Fruit fly (Drosophila melanogaster): Measurements from ENCODE around the gene CG33643.

Gene CG33643

dm6 chr2L:13528742-13529141 is 2.1 kb upstream of the CG33643 start, which contains the start of gene CG33641:
TSS of gene CG33641 (plus strand) at chr2L:13529042.
- TF ChIP-seq noc (tag; optimal IDR thresholded peaks at IDR 0.05), result no peak

dm6 chr2L:13529675-13530074 is 1.2 kb upstream of the CG33643 start, which contains the start of gene CG33642:
TSS of gene CG33642 (plus strand) at chr2L:13529975.
- TF ChIP-seq noc (tag; optimal IDR thresholded peaks at IDR 0.05), result no peak

dm6 chr2L:13531785-13532184 is 911 bp downstream of the CG33643 start, which contains the start of gene CG33644:
TSS of gene CG33644 (plus strand) at chr2L:13532085.
- TF ChIP-seq noc (tag; optimal IDR thresholded peaks at IDR 0.05), result no peak

- TF ChIP-seq noc (tag; optimal IDR thresholded peaks at IDR 0.05), result no peak
These were observed 1.6 kb downstream of the CG33643 start, which contains the start of gene CG33645 for dm6 chr2L:13532524-13532923. TSS of gene CG33645 (plus strand) at chr2L:13532824.

- TF ChIP-seq noc (tag; optimal IDR thresholded peaks at IDR 0.05), result no peak
These were observed 4.8 kb downstream of the CG33643 start, which contains the start of gene CG15638 for dm6 chr2L:13535678-13536077. TSS of gene CG15638 (minus strand) at chr2L:13535778.

- no peak for TF ChIP-seq noc (tag; optimal IDR thresholded peaks at IDR 0.05)
These were observed 9.8 kb downstream of the CG33643 start, which contains the start of gene CG16852 for dm6 chr2L:13540704-13541103. TSS of gene CG16852 (plus strand) at chr2L:13540751.

dm6 chr2L:13541968-13542367 is 11.1 kb downstream of the CG33643 start, which contains the start of gene CG16853:
TSS of gene CG16853 (plus strand) at chr2L:13542268.
- no peak for TF ChIP-seq noc (tag; optimal IDR thresholded peaks at IDR 0.05)

- no peak for TF ChIP-seq noc (tag; optimal IDR thresholded peaks at IDR 0.05)
These were observed 11.6 kb downstream of the CG33643 start, which contains the start of gene CG9263 for dm6 chr2L:13542476-13542875. TSS of gene CG9263 (minus strand) at chr2L:13542576.

dm6 chr2L:13545678-13546077 is 14.8 kb downstream of the CG33643 start:
- no peak for TF ChIP-seq noc (tag; optimal IDR thresholded peaks at IDR 0.05)

dm6 chr2L:13547738-13548726 is 17.2 kb downstream of the CG33643 start:
- no peak for TF ChIP-seq noc (tag; optimal IDR thresholded peaks at IDR 0.05)

- no peak for TF ChIP-seq noc (tag; optimal IDR thresholded peaks at IDR 0.05)
These were observed 18.2 kb downstream of the CG33643 start, which contains the start of gene B4 for dm6 chr2L:13548786-13549780. TSS of gene B4 (minus strand) at chr2L:13549328.

- TF ChIP-seq noc (tag; optimal IDR thresholded peaks at IDR 0.05), result no peak
These were observed 19.1 kb downstream of the CG33643 start, which contains the start of gene kuz for dm6 chr2L:13549973-13550458. TSS of gene kuz (plus strand) at chr2L:13550139.

dm6 chr2L:13550488-13551033 is 19.7 kb downstream of the CG33643 start:
- no peak for TF ChIP-seq noc (tag; optimal IDR thresholded peaks at IDR 0.05)

- no peak for TF ChIP-seq noc (tag; optimal IDR thresholded peaks at IDR 0.05)
These were observed 21.8 kb downstream of the CG33643 start for dm6 chr2L:13552686-13553085.

Measured in whole organism, larva.